Fruit fly (Drosophila melanogaster) whole organism, wandering third instar larva: ENCODE data around the gene CG13926.
A peak's percentile ranks its signal among the peaks of the same experiment; 100 is the strongest.

Experiments
- CrebA ChIP-seq: fragments of 200-800 bp; sonication (Bioruptor generic); optimal IDR thresholded peaks from 2 replicates; lab custom pipeline; 2016; ENCODE audit warnings: missing biosample characterization, mild to moderate bottlenecking, missing genetic modification characterization, borderline replicate concordance
- Jra ChIP-seq: sonication (Bioruptor generic); optimal IDR thresholded peaks from 2 replicates; lab custom pipeline; 2016; ENCODE audit warnings: missing biosample characterization, missing genetic modification characterization
- foxo ChIP-seq, 2 experiments: fragments of 200-800 bp; sonication (Bioruptor generic); optimal IDR thresholded peaks; 2 replicates in 1 of 2; 3 replicates in 1 of 2; lab custom pipeline; 2016 to 2017; ENCODE audit warnings: missing biosample characterization in 2 of 2, missing genetic modification characterization in 2 of 2
- sage ChIP-seq: fragments of 200-800 bp; sonication (Bioruptor generic); optimal IDR thresholded peaks from 2 replicates; lab custom pipeline; 2016; ENCODE audit warnings: missing biosample characterization, mild to moderate bottlenecking, missing genetic modification characterization

dm6 chr3L:1584003-1584402 is 34.0 kb downstream of the CG13926 start:
- TF ChIP-seq foxo (GFP tag; optimal IDR thresholded peaks at IDR 0.05; lab: Kevin White, UChicago) (peak in 1 of 2 experiments; percentile 48), Jra (GFP tag; lab: Kevin White, UChicago) (no peak), CrebA (no peak), sage (GFP tag; lab: Kevin White, UChicago) (no peak)
